Worm (Caenorhabditis elegans): Measurements from ENCODE around the gene csa-1.

csa-1 gene

ce11 chrII:9345116-9345515 lies 25.6 kb upstream of the csa-1 start:
- TF ChIP-seq scrt-1 (GFP tag; IDR thresholded peaks at IDR 0.05): no peak
- no peak for TF ChIP-seq flt-1 (GFP tag; IDR thresholded peaks at IDR 0.05)
- TF ChIP-seq pes-1 (GFP tag; IDR thresholded peaks at IDR 0.05): no peak
- TF ChIP-seq tbx-37 (GFP tag; conservative IDR thresholded peaks at IDR 0.05): no peak
- TF ChIP-seq ceh-13 (GFP tag; optimal IDR thresholded peaks at IDR 0.05): no peak
- no peak for TF ChIP-seq hnd-1 (tag; optimal IDR thresholded peaks at IDR 0.05)
- TF ChIP-seq ceh-36 (tag; optimal IDR thresholded peaks at IDR 0.05): no peak
- no peak for TF ChIP-seq hmbx-1 (tag; optimal IDR thresholded peaks at IDR 0.05)
- no peak for TF ChIP-seq tra-4 (tag; optimal IDR thresholded peaks at IDR 0.05)
- no peak for TF ChIP-seq ets-7 (tag; optimal IDR thresholded peaks at IDR 0.05)
- no peak for TF ChIP-seq sea-1 (GFP tag; conservative IDR thresholded peaks at IDR 0.05)
- no peak for TF ChIP-seq B0310.2 (tag; optimal IDR thresholded peaks at IDR 0.05)
- no peak for TF ChIP-seq F13C5.2 (tag; optimal IDR thresholded peaks at IDR 0.05)
- no peak for TF ChIP-seq hmg-4 (GFP tag; optimal IDR thresholded peaks at IDR 0.05)
- no peak for TF ChIP-seq aly-1 (tag; optimal IDR thresholded peaks at IDR 0.05)

DNA sequence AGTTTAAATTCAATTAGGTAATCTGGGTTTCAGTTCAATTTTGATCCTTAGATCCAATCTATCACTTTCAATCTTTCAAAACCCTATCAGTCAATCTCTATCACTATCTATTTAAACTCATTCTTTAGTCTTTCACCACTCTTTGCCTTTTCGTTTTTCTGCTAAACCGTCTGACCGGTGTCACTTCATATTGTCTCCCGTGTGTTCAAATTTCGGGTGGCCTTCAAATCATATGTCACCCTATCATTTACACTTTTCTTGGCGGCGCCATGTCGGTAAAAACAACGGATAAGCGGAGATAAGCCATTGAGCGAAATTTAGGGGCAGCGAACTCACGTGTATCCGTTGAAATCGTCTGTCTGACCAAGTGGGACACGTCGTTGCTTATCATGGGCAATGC lies 24.4 kb upstream of the csa-1 start:
- no peak for TF ChIP-seq ceh-36 (tag; optimal IDR thresholded peaks at IDR 0.05)
- no peak for TF ChIP-seq hnd-1 (tag; optimal IDR thresholded peaks at IDR 0.05)
- no peak for TF ChIP-seq tra-4 (tag; optimal IDR thresholded peaks at IDR 0.05)
- no peak for TF ChIP-seq tbx-37 (GFP tag; conservative IDR thresholded peaks at IDR 0.05)
- TF ChIP-seq flt-1 (GFP tag; IDR thresholded peaks at IDR 0.05): no peak
- no peak for TF ChIP-seq B0310.2 (tag; optimal IDR thresholded peaks at IDR 0.05)
- TF ChIP-seq ets-7 (tag; optimal IDR thresholded peaks at IDR 0.05): no peak

ce11 chrII:9338859-9339258 lies 19.3 kb upstream of the csa-1 start, which contains the start of gene ttll-12:
ttll-12 (plus strand) TSS chrII:9338997.
- TF ChIP-seq hnd-1 (tag; optimal IDR thresholded peaks at IDR 0.05): no peak
- TF ChIP-seq pes-1 (GFP tag; IDR thresholded peaks at IDR 0.05): no peak
- no peak for TF ChIP-seq aly-1 (tag; optimal IDR thresholded peaks at IDR 0.05)
- TF ChIP-seq ama-1 (optimal IDR thresholded peaks at IDR 0.05): no peak
- no peak for TF ChIP-seq scrt-1 (GFP tag; IDR thresholded peaks at IDR 0.05)
- no peak for TF ChIP-seq hmbx-1 (tag; optimal IDR thresholded peaks at IDR 0.05)
- TF ChIP-seq tbx-11 (GFP tag; IDR thresholded peaks at IDR 0.05): no peak
- no peak for TF ChIP-seq tbx-37 (GFP tag; conservative IDR thresholded peaks at IDR 0.05)

- TF ChIP-seq ceh-13 (GFP tag; optimal IDR thresholded peaks at IDR 0.05) (no peak), F13C5.2 (tag; optimal IDR thresholded peaks at IDR 0.05) (no peak), aly-1 (tag; optimal IDR thresholded peaks at IDR 0.05) (no peak), ama-1 (optimal IDR thresholded peaks at IDR 0.05) (no peak), tbx-37 (GFP tag; conservative IDR thresholded peaks at IDR 0.05) (no peak), B0310.2 (tag; optimal IDR thresholded peaks at IDR 0.05) (no peak), flt-1 (GFP tag; IDR thresholded peaks at IDR 0.05) (no peak), tra-4 (tag; optimal IDR thresholded peaks at IDR 0.05) (no peak), scrt-1 (GFP tag; IDR thresholded peaks at IDR 0.05) (no peak), tbx-11 (GFP tag; IDR thresholded peaks at IDR 0.05) (no peak), ceh-36 (tag; optimal IDR thresholded peaks at IDR 0.05) (no peak), hnd-1 (tag; optimal IDR thresholded peaks at IDR 0.05) (no peak), pes-1 (GFP tag; IDR thresholded peaks at IDR 0.05) (no peak)
Observed at ce11 chrII:9336651-9337050, 17.1 kb upstream of the csa-1 start.

DNA sequence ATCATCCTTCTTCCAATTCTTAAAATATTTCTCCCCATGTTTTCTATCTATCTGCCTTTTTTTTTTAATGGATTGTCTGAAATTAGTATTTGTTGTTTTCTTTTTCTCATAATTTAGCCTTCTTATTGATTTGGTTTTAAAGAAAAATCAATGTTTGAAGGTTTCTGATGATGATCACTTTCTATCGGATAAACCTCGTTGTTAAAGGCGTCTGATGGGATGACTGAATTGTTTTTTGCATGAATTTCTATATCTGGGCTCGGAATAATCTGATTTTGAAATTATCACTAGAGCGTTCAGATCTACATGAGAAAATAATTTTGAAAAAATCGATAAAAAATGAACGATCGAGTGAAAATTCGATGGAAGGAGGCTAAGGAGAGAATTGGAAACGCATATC lies 14.2 kb upstream of the csa-1 start, which contains the start of gene scp-1:
Gene scp-1 (plus strand): TSS at position 301 of the 400 bp plus-strand sequence.
- TF ChIP-seq tbx-37 (GFP tag; conservative IDR thresholded peaks at IDR 0.05) (no peak), F13C5.2 (tag; optimal IDR thresholded peaks at IDR 0.05) (no peak), hnd-1 (tag; optimal IDR thresholded peaks at IDR 0.05) (no peak), sea-1 (GFP tag; conservative IDR thresholded peaks at IDR 0.05) (no peak), pes-1 (GFP tag; IDR thresholded peaks at IDR 0.05) (no peak), tbx-11 (GFP tag; IDR thresholded peaks at IDR 0.05) (no peak), B0310.2 (tag; optimal IDR thresholded peaks at IDR 0.05) (no peak), ceh-36 (tag; optimal IDR thresholded peaks at IDR 0.05) (no peak), aly-1 (tag; optimal IDR thresholded peaks at IDR 0.05) (no peak)

- TF ChIP-seq ceh-13 (GFP tag; optimal IDR thresholded peaks at IDR 0.05) (no peak), hmg-4 (GFP tag; optimal IDR thresholded peaks at IDR 0.05) (no peak), pes-1 (GFP tag; IDR thresholded peaks at IDR 0.05) (no peak), tbx-11 (GFP tag; IDR thresholded peaks at IDR 0.05) (no peak), scrt-1 (GFP tag; IDR thresholded peaks at IDR 0.05) (no peak), tra-4 (tag; optimal IDR thresholded peaks at IDR 0.05) (no peak), ets-7 (tag; optimal IDR thresholded peaks at IDR 0.05) (no peak), sea-1 (GFP tag; conservative IDR thresholded peaks at IDR 0.05) (no peak), flt-1 (GFP tag; IDR thresholded peaks at IDR 0.05) (no peak), ama-1 (optimal IDR thresholded peaks at IDR 0.05) (no peak), aly-1 (tag; optimal IDR thresholded peaks at IDR 0.05) (no peak), B0310.2 (tag; optimal IDR thresholded peaks at IDR 0.05) (no peak), tbx-37 (GFP tag; conservative IDR thresholded peaks at IDR 0.05) (no peak), F13C5.2 (tag; optimal IDR thresholded peaks at IDR 0.05) (no peak), ceh-36 (tag; optimal IDR thresholded peaks at IDR 0.05) (no peak)
Observed at ce11 chrII:9333034-9333433, 13.5 kb upstream of the csa-1 start.

ce11 chrII:9331343-9331742 lies 11.8 kb upstream of the csa-1 start, which contains the start of gene eif-3.F:
eif-3.F (plus strand) TSS chrII:9331643.
- TF ChIP-seq pes-1 (GFP tag; IDR thresholded peaks at IDR 0.05) (no peak), hnd-1 (tag; optimal IDR thresholded peaks at IDR 0.05) (no peak), tbx-11 (GFP tag; IDR thresholded peaks at IDR 0.05) (no peak), hmbx-1 (tag; optimal IDR thresholded peaks at IDR 0.05) (no peak), ets-7 (tag; optimal IDR thresholded peaks at IDR 0.05) (no peak), ceh-13 (GFP tag; optimal IDR thresholded peaks at IDR 0.05) (no peak)

- TF ChIP-seq sea-1 (GFP tag; conservative IDR thresholded peaks at IDR 0.05): no peak
Observed at ce11 chrII:9329474-9329873, 9.9 kb upstream of the csa-1 start, which contains the start of gene wbp-2. wbp-2 (plus strand) TSS chrII:9329774.

Data from whole organism, early embryonic.